Worm (Caenorhabditis elegans): ENCODE data around the gene sra-31.

- TF ChIP-seq nhr-25 (tag; optimal IDR thresholded peaks at IDR 0.05) (peak; percentile 3), hmg-11 (tag; optimal IDR thresholded peaks at IDR 0.05) (peak; percentile 80), unc-62 (GFP tag; optimal IDR thresholded peaks at IDR 0.05) (no peak), nhr-77 (tag; optimal IDR thresholded peaks at IDR 0.05) (no peak), nfya-1 (tag; optimal IDR thresholded peaks at IDR 0.05; ENCODE audit: insufficient read depth) (peak; percentile 54), ama-1 (optimal IDR thresholded peaks at IDR 0.05) (no peak), unc-39 (tag; optimal IDR thresholded peaks at IDR 0.05) (no peak), snpc-4 (tag; optimal IDR thresholded peaks at IDR 0.05) (no peak)
These were observed 22.7 kb upstream of the sra-31 start, which contains the start of gene vps-33.2 for ce11 chrII:6600973-6601372.
